Fruit fly (Drosophila melanogaster) whole organism, adult: ENCODE data around the gene Arr2.

Source experiments
- CG12768 ChIP-seq: fragments of 200-800 bp; sonication (Bioruptor generic); optimal IDR thresholded peaks from 2 replicates; lab custom pipeline; 2017; ENCODE audit warnings: missing biosample characterization, missing genetic modification characterization, mild to moderate bottlenecking, moderate library complexity, missing genetic modification reagents
- CG33017 ChIP-seq: fragments of 200-800 bp; sonication (Bioruptor generic); optimal IDR thresholded peaks from 2 replicates; lab custom pipeline; 2018; ENCODE audit warnings: missing biosample characterization, mild to moderate bottlenecking, missing genetic modification characterization, moderate library complexity
- kay ChIP-seq: fragments of 200-800 bp; sonication (Bioruptor generic); peaks from one replicate; lab custom pipeline; 2016; ENCODE audit warnings: missing biosample characterization, missing genetic modification characterization, borderline replicate concordance
- tj ChIP-seq: fragments of 200-800 bp; sonication (Bioruptor generic); optimal IDR thresholded peaks from 3 replicates; lab custom pipeline; 2017; ENCODE audit warnings: missing biosample characterization, mild to moderate bottlenecking, missing genetic modification characterization, moderate library complexity
- toe ChIP-seq: fragments of 200-800 bp; sonication (Bioruptor generic); optimal IDR thresholded peaks from 2 replicates; lab custom pipeline; 2016; ENCODE audit warnings: missing biosample characterization, missing genetic modification characterization

DNA sequence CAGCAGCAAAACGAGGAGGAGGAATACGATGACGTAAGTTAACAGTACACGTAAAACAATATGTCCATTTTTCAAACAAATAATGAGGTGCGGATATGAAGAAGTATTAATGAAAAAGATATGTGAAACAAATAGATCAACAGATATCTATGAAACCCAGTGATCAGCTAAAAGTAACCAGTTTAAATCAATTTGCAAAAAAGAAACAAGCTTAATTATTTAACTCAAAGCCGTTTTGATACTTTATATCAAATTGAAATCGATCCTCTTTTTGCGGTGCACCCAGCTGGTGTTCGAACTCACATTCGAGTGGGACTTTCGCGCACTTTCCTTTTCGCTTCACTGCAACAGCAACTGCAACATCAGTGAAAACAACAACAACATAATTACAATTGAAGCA is 7.7 kb downstream of the Arr2 start:
- TF ChIP-seq CG12768 (GFP tag; lab: Kevin White, UChicago) (no peak), toe (GFP tag; lab: Kevin White, UChicago) (no peak), tj (no peak), kay (GFP tag; lab: Kevin White, UChicago) (no peak), CG33017 (no peak)
